Worm (Caenorhabditis elegans) whole organism, young adult: ENCODE results near the gene idpp-13.

ENCODE experiments used
- D2030.7 ChIP-seq: fragments of 200-800 bp; sonication (Bioruptor generic); IDR thresholded peaks from 2 replicates; pipeline ENCODE4 v1.3.6; 2022; ENCODE audit warnings: missing genetic modification reagents, missing genetic modification characterization, missing compliant biosample characterization
- F23B12.7 ChIP-seq: sonication (generic microtip); optimal IDR thresholded peaks from 2 replicates; lab custom pipeline; 2017; ENCODE audit warnings: missing genetic modification characterization, mild to moderate bottlenecking, missing compliant biosample characterization, antibody characterized with exemption, moderate library complexity; ENCODE audit not compliant: insufficient read depth
- T07F8.4 ChIP-seq: sonication (generic microtip); optimal IDR thresholded peaks from 2 replicates; lab custom pipeline; 2016; ENCODE audit warnings: mild to moderate bottlenecking, missing genetic modification characterization, moderate library complexity, missing compliant biosample characterization
- Y95B8A.8 ChIP-seq: fragments of 200-800 bp; sonication (Bioruptor generic); IDR thresholded peaks from 2 replicates; pipeline ENCODE4 v1.3.6; 2022; ENCODE audit warnings: missing genetic modification reagents, missing genetic modification characterization, missing compliant biosample characterization
- atf-7 ChIP-seq: sonication (generic microtip); optimal IDR thresholded peaks from 2 replicates; lab custom pipeline; 2017; ENCODE audit warnings: mild to moderate bottlenecking, missing genetic modification characterization, missing compliant biosample characterization
- die-1 ChIP-seq: sonication (generic microtip); optimal IDR thresholded peaks from 2 replicates; lab custom pipeline; 2016; ENCODE audit warnings: missing genotype, mild to moderate bottlenecking, missing genetic modification characterization, missing compliant biosample characterization
- dpl-1 ChIP-seq: fragments of 150-350 bp; optimal IDR thresholded peaks from 2 replicates; lab custom pipeline; 2014; ENCODE audit warnings: missing biosample characterization, missing genetic modification reagents, missing genetic modification characterization
- egl-18 ChIP-seq: fragments of 200-800 bp; sonication (Bioruptor generic); IDR thresholded peaks from 2 replicates; pipeline ENCODE4 v1.3.6; 2022; ENCODE audit warnings: missing genetic modification reagents, missing genetic modification characterization, missing compliant biosample characterization
- egl-44 ChIP-seq: fragments of 200-800 bp; sonication (Bioruptor generic); IDR thresholded peaks from 2 replicates; pipeline ENCODE4 v1.3.6; 2022; ENCODE audit warnings: missing genetic modification reagents, missing genetic modification characterization, missing compliant biosample characterization
- egrh-3 ChIP-seq: fragments of 200-800 bp; sonication (Bioruptor generic); IDR thresholded peaks from 2 replicates; pipeline ENCODE4 v1.3.6; 2022; ENCODE audit warnings: missing genetic modification reagents, missing genetic modification characterization, missing compliant biosample characterization
- mxl-1 ChIP-seq: sonication (generic microtip); optimal IDR thresholded peaks from 2 replicates; lab custom pipeline; 2016; ENCODE audit warnings: missing genetic modification characterization, missing compliant biosample characterization
- nhr-27 ChIP-seq: fragments of 200-800 bp; sonication (Bioruptor generic); optimal IDR thresholded peaks from 2 replicates; lab custom pipeline; 2018; ENCODE audit warnings: mild to moderate bottlenecking, missing genetic modification characterization, moderate library complexity, missing compliant biosample characterization
- sdz-38 ChIP-seq: sonication (generic microtip); optimal IDR thresholded peaks from 2 replicates; lab custom pipeline; 2016; ENCODE audit warnings: missing genotype, missing genetic modification characterization, missing compliant biosample characterization
- zim-3 ChIP-seq: sonication (generic microtip); optimal IDR thresholded peaks from 2 replicates; lab custom pipeline; 2017; ENCODE audit warnings: mild to moderate bottlenecking, missing genetic modification characterization, moderate library complexity, missing compliant biosample characterization

Gene idpp-13

DNA sequence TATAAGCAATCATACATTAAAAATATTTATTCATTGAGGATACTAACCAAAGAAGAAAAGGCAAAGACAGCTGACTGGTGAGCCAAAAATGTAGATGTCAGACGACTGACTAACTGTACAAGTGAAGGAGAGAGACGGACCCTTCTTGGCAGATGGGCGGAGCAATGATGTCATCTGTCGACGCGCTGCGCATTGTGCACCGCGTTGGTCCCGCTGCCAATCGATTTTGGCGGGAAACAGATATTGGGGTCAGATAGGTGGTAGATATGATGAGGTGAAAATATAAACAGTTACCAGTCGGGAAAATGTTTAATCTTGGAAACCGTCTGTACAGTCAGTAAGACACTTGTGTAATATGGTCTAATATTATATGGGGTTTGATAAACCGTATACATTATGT lies 46.9 kb downstream of the idpp-13 start, which contains the start of gene T24C4.2:
T24C4.2 (minus strand) TSS at position 101 of the 400 bp plus-strand sequence.
- no peak for TF ChIP-seq F23B12.7 (tag; lab: Kevin White, UChicago)

DNA sequence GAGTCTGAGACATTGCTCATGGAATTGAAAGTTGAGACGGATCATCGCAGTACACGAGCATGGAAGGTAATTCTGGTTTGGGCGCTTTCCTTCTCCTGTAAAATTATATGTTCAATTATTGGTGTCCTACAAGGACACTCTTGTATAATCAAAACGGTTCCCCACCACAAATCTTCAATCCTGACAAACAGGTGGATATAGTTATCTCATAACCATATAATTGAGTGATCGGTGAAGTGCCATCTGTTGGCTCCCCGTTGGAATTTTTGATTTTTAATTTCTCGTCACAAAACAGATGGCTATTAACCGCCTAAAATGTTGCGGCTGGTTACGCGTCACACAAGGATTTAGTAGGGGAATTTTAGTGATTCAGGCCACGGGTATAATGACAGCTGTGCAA lies 47.9 kb downstream of the idpp-13 start:
- no peak for TF ChIP-seq die-1 (tag; lab: Kevin White, UChicago)
- no peak for TF ChIP-seq egl-18
- no peak for TF ChIP-seq D2030.7 (GFP tag; lab: Robert Waterston, UW)
- no peak for TF ChIP-seq egrh-3
- TF ChIP-seq atf-7, result no peak
- TF ChIP-seq mxl-1 (tag; lab: Kevin White, UChicago), result no peak
- TF ChIP-seq sdz-38, result no peak
- no peak for TF ChIP-seq nhr-27 (tag; lab: Kevin White, UChicago)
- no peak for TF ChIP-seq dpl-1 (GFP tag; lab: Kevin White, UChicago)
- no peak for TF ChIP-seq egl-44 (GFP tag; lab: Robert Waterston, UW)
- TF ChIP-seq Y95B8A.8 (GFP tag; lab: Robert Waterston, UW), result no peak
- no peak for TF ChIP-seq zim-3 (tag; lab: Kevin White, UChicago)
- TF ChIP-seq T07F8.4 (tag; lab: Kevin White, UChicago), result no peak
